Worm (Caenorhabditis elegans) whole organism, L1 larva: ENCODE results near the gene dars-2.

Experiments used
- C16A3.4 ChIP-seq: fragments of 150-350 bp; optimal IDR thresholded peaks from 2 replicates; lab custom pipeline; 2014; ENCODE audit warnings: missing biosample characterization, missing genetic modification characterization
- C34B4.2 ChIP-seq: sonication (generic microtip); optimal IDR thresholded peaks from 2 replicates; lab custom pipeline; 2017; ENCODE audit warnings: mild to moderate bottlenecking, missing genetic modification characterization, missing compliant biosample characterization
- F16B12.6 ChIP-seq: fragments of 150-350 bp; optimal IDR thresholded peaks from 2 replicates; lab custom pipeline; 2014; ENCODE audit warnings: missing biosample characterization, missing genetic modification characterization
- blmp-1 ChIP-seq: fragments of 150-350 bp; optimal IDR thresholded peaks from 2 replicates; lab custom pipeline; 2014; ENCODE audit warnings: missing biosample characterization, missing genetic modification characterization
- ceh-82 ChIP-seq, 3 experiments: fragments of 150-350 bp in 1 of 3; sonication (generic microtip) in 2 of 3; optimal IDR thresholded peaks; 2 replicates each; lab custom pipeline; 2014 to 2017; ENCODE audit warnings: missing biosample characterization in 3 of 3, missing genetic modification characterization in 3 of 3
- dpl-1 ChIP-seq, 3 experiments: fragments of 150-350 bp in 2 of 3; sonication (generic microtip) in 1 of 3; optimal IDR thresholded peaks; 2 replicates each; lab custom pipeline; 2014 to 2017; ENCODE audit warnings: missing biosample characterization in 3 of 3, missing genetic modification characterization in 3 of 3, missing genetic modification reagents in 3 of 3
- dsc-1 ChIP-seq: sonication (generic microtip); optimal IDR thresholded peaks from 2 replicates; lab custom pipeline; 2016; ENCODE audit warnings: mild to moderate bottlenecking, missing genetic modification characterization, missing compliant biosample characterization
- efl-1 ChIP-seq, 4 experiments: fragments of 150-350 bp; optimal IDR thresholded peaks in 3 of 4; peaks in 1 of 4; 1 replicate in 1 of 4; 2 replicates in 3 of 4; lab custom pipeline; 2014; ENCODE audit warnings: missing biosample characterization in 2 of 4, missing genetic modification characterization in 2 of 4, missing genetic modification reagents in 2 of 4
- fkh-8 ChIP-seq: sonication (generic microtip); optimal IDR thresholded peaks from 2 replicates; lab custom pipeline; 2016; ENCODE audit warnings: mild to moderate bottlenecking, missing genetic modification characterization, missing compliant biosample characterization
- fos-1 ChIP-seq: fragments of 150-350 bp; optimal IDR thresholded peaks from 2 replicates; lab custom pipeline; 2014; ENCODE audit warnings: missing biosample characterization, missing genetic modification characterization
- grh-1 ChIP-seq: fragments of 200-800 bp; sonication (Bioruptor generic); IDR thresholded peaks from 2 replicates; pipeline ENCODE4 v1.3.6; 2022; ENCODE audit warnings: missing genetic modification reagents, missing genetic modification characterization, missing compliant biosample characterization
- hlh-17 ChIP-seq: fragments of 200-800 bp; sonication (Bioruptor generic); optimal IDR thresholded peaks from 2 replicates; lab custom pipeline; 2018; ENCODE audit warnings: missing genetic modification characterization, mild to moderate bottlenecking, missing compliant biosample characterization, moderate library complexity, borderline replicate concordance
- irx-1 ChIP-seq: sonication (generic microtip); optimal IDR thresholded peaks from 2 replicates; lab custom pipeline; 2016; ENCODE audit warnings: missing genetic modification characterization, missing compliant biosample characterization
- lin-14 ChIP-seq: fragments of 200-800 bp; sonication (Bioruptor generic); optimal IDR thresholded peaks from 2 replicates; lab custom pipeline; 2018; ENCODE audit warnings: mild to moderate bottlenecking, missing genetic modification characterization, moderate library complexity, missing compliant biosample characterization
- lin-35 ChIP-seq, 2 experiments: fragments of 150-350 bp; optimal IDR thresholded peaks; 2 replicates each; lab custom pipeline; 2014; ENCODE audit warnings: missing biosample characterization in 2 of 2, missing genetic modification characterization in 2 of 2, missing genetic modification reagents in 2 of 2
- lir-3 ChIP-seq: sonication (generic microtip); optimal IDR thresholded peaks from 2 replicates; lab custom pipeline; 2016; ENCODE audit warnings: mild to moderate bottlenecking, missing genetic modification characterization, moderate library complexity, missing compliant biosample characterization; ENCODE audit not compliant: poor library complexity
- lsy-2 ChIP-seq, 2 experiments: fragments of 150-350 bp; optimal IDR thresholded peaks; 2 replicates each; lab custom pipeline; 2014; ENCODE audit warnings: missing biosample characterization in 2 of 2, missing genetic modification characterization in 2 of 2
- mab-9 ChIP-seq: fragments of 200-800 bp; sonication (Bioruptor generic); IDR thresholded peaks from 2 replicates; pipeline ENCODE4 v1.3.6; 2022; ENCODE audit warnings: missing genetic modification reagents, missing genetic modification characterization, missing compliant biosample characterization
- mep-1 ChIP-seq: fragments of 150-350 bp; optimal IDR thresholded peaks from 2 replicates; lab custom pipeline; 2014; ENCODE audit warnings: missing biosample characterization, missing genetic modification characterization
- nhr-28 ChIP-seq: fragments of 150-350 bp; optimal IDR thresholded peaks from 2 replicates; lab custom pipeline; 2014; ENCODE audit warnings: missing biosample characterization, missing genetic modification characterization
- nhr-47 ChIP-seq: sonication (generic microtip); optimal IDR thresholded peaks from 2 replicates; lab custom pipeline; 2016; ENCODE audit warnings: mild to moderate bottlenecking, missing genetic modification characterization, moderate library complexity, missing compliant biosample characterization
- nhr-71 ChIP-seq: sonication (generic microtip); optimal IDR thresholded peaks from 2 replicates; lab custom pipeline; 2016; ENCODE audit warnings: mild to moderate bottlenecking, missing genetic modification characterization, moderate library complexity, missing compliant biosample characterization
- nhr-76 ChIP-seq: sonication (generic microtip); optimal IDR thresholded peaks from 2 replicates; lab custom pipeline; 2017; ENCODE audit warnings: missing biosample characterization, missing genetic modification characterization
- nhr-85 ChIP-seq: sonication (generic microtip); peaks from one replicate; lab custom pipeline; 2016; ENCODE audit warnings: missing genetic modification characterization, inconsistent platforms, missing compliant biosample characterization
- nhr-90 ChIP-seq: sonication (generic microtip); optimal IDR thresholded peaks from 2 replicates; lab custom pipeline; 2016; ENCODE audit warnings: mild to moderate bottlenecking, missing genetic modification characterization, missing compliant biosample characterization; ENCODE audit not compliant: poor library complexity
- pag-3 ChIP-seq: sonication (generic microtip); optimal IDR thresholded peaks from 2 replicates; lab custom pipeline; 2017; ENCODE audit warnings: missing genetic modification characterization, mild to moderate bottlenecking, missing compliant biosample characterization, antibody characterized with exemption, borderline replicate concordance; ENCODE audit not compliant: insufficient read depth
- pax-3 ChIP-seq: fragments of 200-800 bp; sonication (Bioruptor generic); optimal IDR thresholded peaks from 2 replicates; lab custom pipeline; 2018; ENCODE audit warnings: mild to moderate bottlenecking, missing genetic modification characterization, moderate library complexity, missing compliant biosample characterization
- rnt-1 ChIP-seq: sonication (generic microtip); optimal IDR thresholded peaks from 2 replicates; lab custom pipeline; 2016; ENCODE audit warnings: mild to moderate bottlenecking, missing genetic modification characterization, moderate library complexity, missing compliant biosample characterization
- snu-23 ChIP-seq: sonication (generic microtip); optimal IDR thresholded peaks from 2 replicates; lab custom pipeline; 2016; ENCODE audit warnings: missing genetic modification characterization, missing compliant biosample characterization
- sup-37 ChIP-seq: fragments of 200-800 bp; sonication (Bioruptor generic); optimal IDR thresholded peaks from 2 replicates; lab custom pipeline; 2018; ENCODE audit warnings: mild to moderate bottlenecking, missing genetic modification characterization, missing compliant biosample characterization
- unc-130 ChIP-seq: fragments of 150-350 bp; optimal IDR thresholded peaks from 2 replicates; lab custom pipeline; 2017; ENCODE audit warnings: missing biosample characterization, missing genetic modification characterization, inconsistent platforms
- unc-86 ChIP-seq: sonication (generic microtip); optimal IDR thresholded peaks from 2 replicates; lab custom pipeline; 2016; ENCODE audit warnings: missing genetic modification characterization, missing compliant biosample characterization
- unc-98 ChIP-seq: fragments of 200-800 bp; sonication (Bioruptor generic); IDR thresholded peaks from 2 replicates; pipeline ENCODE4 v1.3.6; 2022; ENCODE audit warnings: missing genetic modification characterization, missing compliant biosample characterization
- vab-15 ChIP-seq: sonication (generic microtip); optimal IDR thresholded peaks from 2 replicates; lab custom pipeline; 2017; ENCODE audit warnings: missing genotype, mild to moderate bottlenecking, missing genetic modification characterization, missing compliant biosample characterization
- xbp-1 ChIP-seq: sonication (generic microtip); optimal IDR thresholded peaks from 2 replicates; lab custom pipeline; 2016; ENCODE audit warnings: missing genetic modification characterization, missing compliant biosample characterization

The dars-2 gene

DNA sequence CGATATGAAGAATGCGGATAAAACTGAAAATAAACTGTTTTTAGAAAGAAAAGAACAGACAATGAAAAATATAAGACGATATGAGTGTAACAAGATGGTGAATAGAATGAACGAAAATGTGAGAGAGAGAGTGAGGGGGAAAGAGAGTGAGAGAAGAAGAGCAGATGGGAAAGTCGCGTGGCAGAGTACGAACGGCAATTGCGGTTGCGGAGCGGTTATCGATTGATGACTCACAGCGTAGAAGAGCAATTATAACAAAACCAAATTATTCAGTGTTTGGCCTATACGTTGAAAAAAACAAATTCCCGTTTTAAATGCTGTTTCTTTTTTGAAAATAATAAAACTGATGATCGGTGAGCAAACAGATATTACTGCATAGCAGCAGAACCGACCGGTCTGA lies 16.8 kb downstream of the dars-2 start, which contains the start of gene pqn-53:
TSS of gene pqn-53 (minus strand) at position 23 of the 400 bp plus-strand sequence.
- TF ChIP-seq nhr-85 (peak; percentile 64), rnt-1 (peak; percentile 50), pag-3 (tag; lab: Kevin White, UChicago) (peak; percentile 30), nhr-90 (tag; lab: Kevin White, UChicago) (no peak), hlh-17 (GFP tag; lab: Kevin White, UChicago) (no peak), C34B4.2 (tag; lab: Kevin White, UChicago) (no peak), efl-1 (optimal IDR thresholded peaks at IDR 0.05; lab: Kevin White, UChicago) (peak in 1 of 2 experiments; percentile 5), efl-1 (GFP tag; optimal IDR thresholded peaks at IDR 0.05 in 1 of 2; lab: Kevin White, UChicago) (peak; percentile 6 to 71), unc-130 (tag; lab: Kevin White, UChicago) (no peak), unc-98 (GFP tag; lab: Robert Waterston, UW) (no peak), snu-23 (peak; percentile 8), lsy-2 (tag; optimal IDR thresholded peaks at IDR 0.05; lab: Kevin White, UChicago) (peak in 1 of 2 experiments; percentile 21), lin-14 (GFP tag; lab: Kevin White, UChicago) (peak; percentile 63), unc-86 (tag; lab: Kevin White, UChicago) (no peak), fos-1 (tag; lab: Kevin White, UChicago) (peak; percentile 18)

DNA sequence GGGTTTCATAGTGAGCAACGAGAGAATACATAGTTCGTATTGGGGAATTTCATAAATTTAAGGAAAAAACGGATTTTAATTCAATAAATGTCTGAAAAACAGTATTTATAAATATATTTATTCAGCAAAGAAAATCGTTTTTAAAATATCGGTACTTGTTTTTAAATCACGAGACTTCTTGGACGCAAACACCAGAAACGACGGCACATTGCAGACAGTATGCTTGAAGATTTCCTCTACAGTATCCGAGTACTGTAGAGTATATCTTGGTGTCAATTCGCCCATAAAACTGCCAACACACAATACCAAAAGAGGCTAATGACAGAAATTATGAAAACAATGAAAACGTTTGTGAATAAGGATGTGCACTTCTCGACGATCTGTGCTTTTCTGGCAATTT lies 17.3 kb downstream of the dars-2 start:
- peak; percentile 20 to 57 for TF ChIP-seq lin-35 (GFP tag; optimal IDR thresholded peaks at IDR 0.05; lab: Kevin White, UChicago)
- TF ChIP-seq lir-3 = peak; percentile 1
- TF ChIP-seq ceh-82 (tag; optimal IDR thresholded peaks at IDR 0.05; lab: Kevin White, UChicago) = peak in 1 of 3 experiments; percentile 8
- TF ChIP-seq F16B12.6 (tag; lab: Kevin White, UChicago) = peak; percentile 82
- TF ChIP-seq rnt-1 = no peak
- TF ChIP-seq nhr-28 (tag; lab: Kevin White, UChicago) = no peak
- TF ChIP-seq snu-23 = peak; percentile 34
- TF ChIP-seq xbp-1 (tag; lab: Kevin White, UChicago) = peak; percentile 19
- TF ChIP-seq pax-3 (tag; lab: Kevin White, UChicago) = peak; percentile 52
- TF ChIP-seq nhr-71 (tag; lab: Kevin White, UChicago) = peak; percentile 25
- peak; percentile 13 to 42 for TF ChIP-seq efl-1 (optimal IDR thresholded peaks at IDR 0.05; lab: Kevin White, UChicago)
- peak; percentile 59 to 94 for TF ChIP-seq efl-1 (GFP tag; optimal IDR thresholded peaks at IDR 0.05 in 1 of 2; lab: Kevin White, UChicago)
- TF ChIP-seq vab-15 (tag; lab: Kevin White, UChicago) = no peak
- no peak for TF ChIP-seq grh-1
- TF ChIP-seq dpl-1 (GFP tag; optimal IDR thresholded peaks at IDR 0.05; lab: Kevin White, UChicago) = peak; percentile 18 to 53 (median 22)
- TF ChIP-seq mep-1 (tag; lab: Kevin White, UChicago) = peak; percentile 54
- TF ChIP-seq nhr-47 (tag; lab: Kevin White, UChicago) = no peak
- peak; percentile 5 for TF ChIP-seq C16A3.4 (tag; lab: Kevin White, UChicago)
- TF ChIP-seq fos-1 (tag; lab: Kevin White, UChicago) = no peak
- TF ChIP-seq blmp-1 (tag; lab: Kevin White, UChicago) = peak; percentile 34
- peak; percentile 14 for TF ChIP-seq nhr-90 (tag; lab: Kevin White, UChicago)
- peak; percentile 40 to 60 for TF ChIP-seq lsy-2 (tag; optimal IDR thresholded peaks at IDR 0.05; lab: Kevin White, UChicago)
- TF ChIP-seq, all 84 proteins: peak for 15

DNA sequence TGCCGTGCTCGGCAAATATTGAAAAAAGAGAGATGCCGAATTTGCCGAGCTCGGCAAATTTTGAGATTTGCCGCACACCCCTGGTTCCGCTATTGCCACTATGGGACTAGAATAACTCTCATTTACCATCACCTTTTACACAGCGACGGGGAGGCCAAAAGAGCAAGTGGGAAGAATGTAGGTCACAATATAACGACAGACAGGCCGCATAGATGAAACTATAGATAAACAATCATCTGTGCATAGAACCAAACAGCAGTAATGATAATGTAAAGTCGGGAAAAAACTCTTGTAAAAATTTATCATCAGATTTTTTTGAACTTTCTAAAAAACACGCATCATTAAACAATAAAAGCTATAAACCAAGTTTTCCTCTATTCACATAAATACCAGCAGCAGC lies 19.9 kb downstream of the dars-2 start, which contains the start of gene kmo-2:
TSS of gene kmo-2 (minus strand) at position 101 of the 400 bp plus-strand sequence.
- TF ChIP-seq lin-14 (GFP tag; lab: Kevin White, UChicago) (no peak), nhr-28 (tag; lab: Kevin White, UChicago) (no peak), grh-1 (no peak), irx-1 (no peak), mab-9 (GFP tag; lab: Robert Waterston, UW) (no peak), dsc-1 (no peak), unc-130 (tag; lab: Kevin White, UChicago) (no peak), efl-1 (optimal IDR thresholded peaks at IDR 0.05; lab: Kevin White, UChicago) (no peak), efl-1 (GFP tag; optimal IDR thresholded peaks at IDR 0.05 in 1 of 2; lab: Kevin White, UChicago) (no peak), fkh-8 (no peak), C34B4.2 (tag; lab: Kevin White, UChicago) (no peak), lir-3 (no peak), sup-37 (GFP tag; lab: Kevin White, UChicago) (no peak), hlh-17 (GFP tag; lab: Kevin White, UChicago) (no peak), unc-86 (tag; lab: Kevin White, UChicago) (no peak), nhr-76 (no peak), fos-1 (tag; lab: Kevin White, UChicago) (no peak)
